Worm (Caenorhabditis elegans): ENCODE results near the gene btb-19.
"Not testable (repeated sequence)": the region's sequence is repeated elsewhere in the genome, so short reads cannot be mapped to it uniquely, and the experiment has no call there.

- TF ChIP-seq ztf-29 (GFP tag; IDR thresholded peaks at IDR 0.05) (peak; percentile 74), flt-1 (GFP tag; IDR thresholded peaks at IDR 0.05) (peak; percentile 91), ztf-23 (GFP tag; IDR thresholded peaks at IDR 0.05) (peak; percentile 92), klf-2 (GFP tag; conservative IDR thresholded peaks at IDR 0.05) (peak; percentile 79), cog-1 (tag; optimal IDR thresholded peaks at IDR 0.05) (peak; percentile 61)
- TF ChIP-seq med-1 (GFP tag; optimal IDR thresholded peaks at IDR 0.05; ENCODE audit: insufficient read depth); tab-1 (GFP tag; IDR thresholded peaks at IDR 0.05); T22C8.4 (GFP tag; IDR thresholded peaks at IDR 0.05); ref-1 (GFP tag; conservative IDR thresholded peaks at IDR 0.05): not testable (repeated sequence)
Measured at ce11 chrII:14561549-14562115, 39.7 kb upstream of the btb-19 start, which contains the start of gene mog-4.
